Fruit fly (Drosophila melanogaster) whole organism, wandering third instar larva: ENCODE measurements around the gene CG14543.

ENCODE experiments used
- Abd-B ChIP-seq: fragments of >200 bp; optimal IDR thresholded peaks from 2 replicates; lab custom pipeline; 2017; ENCODE audit warnings: missing biosample characterization, missing genetic modification characterization
- CG32264 ChIP-seq: fragments of 200-800 bp; sonication (Bioruptor generic); optimal IDR thresholded peaks from 2 replicates; lab custom pipeline; 2016; ENCODE audit warnings: missing biosample characterization, missing genetic modification characterization
- CG9705 ChIP-seq: fragments of 200-800 bp; sonication (Bioruptor generic); optimal IDR thresholded peaks from 2 replicates; lab custom pipeline; 2018; ENCODE audit warnings: missing biosample characterization, mild to moderate bottlenecking, missing genetic modification characterization
- CrebA ChIP-seq: fragments of 200-800 bp; sonication (Bioruptor generic); optimal IDR thresholded peaks from 2 replicates; lab custom pipeline; 2016; ENCODE audit warnings: missing biosample characterization, mild to moderate bottlenecking, missing genetic modification characterization, borderline replicate concordance
- Dfd ChIP-seq: fragments of >200 bp; optimal IDR thresholded peaks from 2 replicates; lab custom pipeline; 2017; ENCODE audit warnings: missing biosample characterization, missing genetic modification characterization
- Dif ChIP-seq: fragments of 200-275, 200-300 bp; sonication (Bioruptor generic); optimal IDR thresholded peaks from 2 replicates; lab custom pipeline; 2018; ENCODE audit warnings: missing biosample characterization, missing genetic modification characterization; ENCODE audit not compliant: partially characterized antibody
- GATAd ChIP-seq: sonication (Bioruptor generic); optimal IDR thresholded peaks from 2 replicates; lab custom pipeline; 2016; ENCODE audit warnings: missing biosample characterization, missing genetic modification characterization
- HLH106 ChIP-seq: fragments of 200-800 bp; optimal IDR thresholded peaks from 3 replicates; lab custom pipeline; 2019; ENCODE audit warnings: missing biosample characterization, mild to moderate bottlenecking, missing genetic modification characterization, moderate library complexity
- Hnf4 ChIP-seq: fragments of 200-800 bp; sonication (Bioruptor generic); optimal IDR thresholded peaks from 2 replicates; lab custom pipeline; 2016; ENCODE audit warnings: missing biosample characterization, mild to moderate bottlenecking, missing genetic modification characterization
- Hr78 ChIP-seq: fragments of >200 bp; optimal IDR thresholded peaks from 2 replicates; lab custom pipeline; 2017; ENCODE audit warnings: missing biosample characterization, missing genetic modification characterization
- Hr83 ChIP-seq: fragments of 200-300 bp; sonication (Bioruptor generic); optimal IDR thresholded peaks from 2 replicates; lab custom pipeline; 2016; ENCODE audit warnings: missing biosample characterization, mild to moderate bottlenecking, missing genetic modification characterization, moderate library complexity; ENCODE audit not compliant: poor library complexity, severe bottlenecking
- Jra ChIP-seq: sonication (Bioruptor generic); optimal IDR thresholded peaks from 2 replicates; lab custom pipeline; 2016; ENCODE audit warnings: missing biosample characterization, missing genetic modification characterization
- Mio ChIP-seq: sonication (Bioruptor generic); optimal IDR thresholded peaks from 2 replicates; lab custom pipeline; 2016; ENCODE audit warnings: missing biosample characterization, missing genetic modification characterization
- Myc ChIP-seq: fragments of >200 bp; optimal IDR thresholded peaks from 2 replicates; lab custom pipeline; 2017
- N ChIP-seq: fragments of >200 bp; optimal IDR thresholded peaks from 2 replicates; lab custom pipeline; 2018; ENCODE audit warnings: missing biosample characterization, missing external identifiers, missing genetic modification characterization
- OdsH ChIP-seq: fragments of 200-800 bp; sonication (Bioruptor generic); optimal IDR thresholded peaks from 2 replicates; lab custom pipeline; 2016; ENCODE audit warnings: missing biosample characterization, mild to moderate bottlenecking, missing genetic modification characterization
- Rel ChIP-seq, 2 experiments: fragments of 200-800 bp; sonication (Bioruptor generic) in 1 of 2; optimal IDR thresholded peaks; 2 replicates in 1 of 2; 3 replicates in 1 of 2; lab custom pipeline; 2016 to 2019; ENCODE audit warnings: mild to moderate bottlenecking in 2 of 2, missing biosample characterization in 2 of 2, missing genetic modification characterization in 2 of 2, moderate library complexity in 1 of 2
- Sp1 ChIP-seq: fragments of 200-800 bp; sonication (Bioruptor generic); optimal IDR thresholded peaks from 3 replicates; lab custom pipeline; 2019; ENCODE audit warnings: missing biosample characterization, mild to moderate bottlenecking, missing genetic modification characterization, moderate library complexity
- Vsx2 ChIP-seq: fragments of 200-300, 225-300 bp; sonication (Bioruptor generic); optimal IDR thresholded peaks from 2 replicates; lab custom pipeline; 2018; ENCODE audit warnings: missing biosample characterization, missing genetic modification characterization; ENCODE audit not compliant: partially characterized antibody
- br ChIP-seq: fragments of 200-800 bp; sonication (Bioruptor generic); optimal IDR thresholded peaks from 2 replicates; lab custom pipeline; 2016; ENCODE audit warnings: missing biosample characterization, missing genetic modification characterization
- brk ChIP-seq: fragments of 200-800 bp; sonication (Bioruptor generic); optimal IDR thresholded peaks from 2 replicates; lab custom pipeline; 2016; ENCODE audit warnings: missing biosample characterization, mild to moderate bottlenecking, missing genetic modification characterization
- dl ChIP-seq, 2 experiments: fragments of 175-275, 200-275 bp in 1 of 2; fragments of 200-275 bp in 1 of 2; sonication (Bioruptor generic); optimal IDR thresholded peaks; lab custom pipeline; 2018; ENCODE audit warnings: mild to moderate bottlenecking in 2 of 2, missing biosample characterization in 2 of 2, missing genetic modification characterization in 2 of 2, moderate library complexity in 2 of 2; ENCODE audit not compliant: partially characterized antibody in 2 of 2, insufficient read depth in 1 of 2
- dmrt93B ChIP-seq: fragments of 200-800 bp; sonication (Bioruptor generic); optimal IDR thresholded peaks from 2 replicates; lab custom pipeline; 2018; ENCODE audit warnings: missing biosample characterization, mild to moderate bottlenecking, missing genetic modification characterization
- dsf ChIP-seq: sonication (Bioruptor generic); optimal IDR thresholded peaks from 2 replicates; lab custom pipeline; 2016; ENCODE audit warnings: missing biosample characterization, missing genetic modification characterization, borderline replicate concordance
- ey ChIP-seq: fragments of 200-800 bp; sonication (Bioruptor generic); optimal IDR thresholded peaks from 2 replicates; lab custom pipeline; 2016; ENCODE audit warnings: missing biosample characterization, missing genetic modification characterization
- foxo ChIP-seq, 2 experiments: fragments of 200-800 bp; sonication (Bioruptor generic); optimal IDR thresholded peaks; 2 replicates in 1 of 2; 3 replicates in 1 of 2; lab custom pipeline; 2016 to 2017; ENCODE audit warnings: missing biosample characterization in 2 of 2, missing genetic modification characterization in 2 of 2
- fru ChIP-seq: fragments of 200-800 bp; sonication (Bioruptor generic); optimal IDR thresholded peaks from 3 replicates; lab custom pipeline; 2016; ENCODE audit warnings: missing biosample characterization, mild to moderate bottlenecking, missing genetic modification characterization
- h ChIP-seq: fragments of 200-800 bp; sonication (Bioruptor generic); optimal IDR thresholded peaks from 3 replicates; lab custom pipeline; 2016; ENCODE audit warnings: missing biosample characterization, mild to moderate bottlenecking, missing genetic modification characterization
- lola ChIP-seq: fragments of >200 bp; optimal IDR thresholded peaks from 2 replicates; lab custom pipeline; 2017; ENCODE audit warnings: missing biosample characterization, missing genetic modification characterization
- pan ChIP-seq: fragments of >200 bp; optimal IDR thresholded peaks from 2 replicates; lab custom pipeline; 2017
- psq ChIP-seq: fragments of 200-800 bp; sonication (Bioruptor generic); optimal IDR thresholded peaks from 3 replicates; lab custom pipeline; 2017; ENCODE audit warnings: missing biosample characterization, mild to moderate bottlenecking, missing genetic modification characterization, moderate library complexity
- rgr ChIP-seq: fragments of 200-800 bp; sonication (Bioruptor generic); optimal IDR thresholded peaks from 3 replicates; lab custom pipeline; 2016; ENCODE audit warnings: missing biosample characterization, mild to moderate bottlenecking, missing genetic modification characterization
- sage ChIP-seq: fragments of 200-800 bp; sonication (Bioruptor generic); optimal IDR thresholded peaks from 2 replicates; lab custom pipeline; 2016; ENCODE audit warnings: missing biosample characterization, mild to moderate bottlenecking, missing genetic modification characterization
- sv ChIP-seq: fragments of 200-800 bp; sonication (Bioruptor generic); optimal IDR thresholded peaks from 3 replicates; lab custom pipeline; 2016; ENCODE audit warnings: missing biosample characterization, missing genetic modification characterization
- tai ChIP-seq: sonication (Bioruptor generic); optimal IDR thresholded peaks from 2 replicates; lab custom pipeline; 2016; ENCODE audit warnings: missing biosample characterization, missing genetic modification characterization
- usp ChIP-seq: fragments of >200 bp; optimal IDR thresholded peaks from 2 replicates; lab custom pipeline; 2017; ENCODE audit warnings: missing biosample characterization, missing genetic modification characterization
- woc ChIP-seq: sonication (Bioruptor generic); optimal IDR thresholded peaks from 2 replicates; lab custom pipeline; 2016; ENCODE audit warnings: missing biosample characterization, mild to moderate bottlenecking, missing genetic modification characterization

Gene CG14543

DNA sequence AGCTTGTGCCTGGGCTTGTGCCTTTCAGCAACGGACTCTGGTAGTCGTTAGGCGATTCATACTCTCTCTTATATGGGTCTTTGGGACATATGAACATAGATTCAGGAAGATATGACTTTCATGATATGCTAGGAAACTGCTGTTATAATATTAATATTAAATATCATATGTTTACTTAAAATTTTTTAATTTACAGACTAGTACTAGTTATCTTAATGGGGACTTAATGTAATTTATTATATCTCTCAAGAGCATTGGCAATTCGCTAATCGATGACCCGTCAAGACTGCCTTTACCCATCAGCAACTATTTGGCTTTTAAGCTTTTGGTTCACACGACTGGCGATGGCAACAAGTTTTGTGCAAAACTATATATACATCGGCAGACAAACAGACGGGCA is 37.2 kb upstream of the CG14543 start:
- no peak for TF ChIP-seq ey (GFP tag; lab: Kevin White, UChicago)
- peak in 1 of 2 experiments; percentile 5 for TF ChIP-seq foxo (GFP tag; optimal IDR thresholded peaks at IDR 0.05; lab: Kevin White, UChicago)
- TF ChIP-seq, all 38 proteins: peak for 1

DNA sequence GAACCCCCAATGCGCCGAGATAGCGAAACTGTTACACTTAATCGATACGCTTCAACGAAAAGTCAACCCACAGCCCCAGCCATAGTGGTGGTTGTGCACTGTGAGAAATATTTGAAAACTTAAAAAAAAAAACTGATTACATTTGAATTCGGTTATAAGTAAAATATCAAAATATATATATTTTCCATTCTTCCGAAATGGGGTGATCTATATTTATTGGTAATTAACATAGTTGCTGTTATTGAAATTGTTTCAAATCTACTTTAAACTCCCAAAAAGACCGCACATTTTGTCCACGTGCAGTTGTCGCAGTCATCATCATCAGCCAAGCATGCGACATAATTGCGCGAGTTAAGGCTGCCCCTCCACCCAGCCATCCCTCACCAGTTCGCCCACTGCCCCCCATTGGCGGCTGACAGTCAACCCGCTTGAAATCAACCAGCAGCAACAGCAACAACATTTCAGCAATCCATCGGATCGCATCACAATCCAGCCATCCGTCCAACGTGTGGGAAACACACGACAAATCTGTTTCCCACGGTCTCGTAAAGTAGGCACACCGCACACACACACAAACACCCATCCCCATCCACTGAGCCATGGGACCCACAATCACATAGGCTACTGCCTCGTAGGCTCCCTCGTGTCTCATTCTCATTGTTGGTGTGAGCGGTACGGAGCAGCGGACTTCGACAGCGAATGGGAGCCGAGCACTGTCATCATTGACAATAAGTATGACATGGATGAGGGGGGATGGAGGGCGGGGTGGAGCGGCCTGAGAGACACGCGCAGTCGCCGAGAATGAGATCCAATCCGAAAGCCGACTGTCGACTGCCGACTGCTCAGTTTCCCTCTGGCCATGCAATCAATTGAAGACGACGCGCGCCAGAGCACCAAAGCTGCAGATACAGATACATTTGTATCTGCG is 35.9 kb upstream of the CG14543 start:
- no peak for TF ChIP-seq GATAd (GFP tag; lab: Kevin White, UChicago)
- peak; percentile 67 for TF ChIP-seq OdsH (GFP tag; lab: Kevin White, UChicago)
- peak; percentile 48 for TF ChIP-seq fru
- peak; percentile 54 for TF ChIP-seq sv (GFP tag; lab: Kevin White, UChicago)
- no peak for TF ChIP-seq tai
- TF ChIP-seq Dfd (GFP tag; lab: Kevin White, UChicago) = no peak
- TF ChIP-seq HLH106 (tag; lab: Kevin White, UChicago) = peak; percentile 31
- TF ChIP-seq psq (GFP tag; lab: Kevin White, UChicago) = peak; percentile 48
- TF ChIP-seq dl (GFP tag; optimal IDR thresholded peaks at IDR 0.05; lab: Kevin White, UChicago; ENCODE audit: insufficient read depth in 1 of 2, partially characterized antibody in 2 of 2) = peak; percentile 9 to 76
- peak; percentile 6 for TF ChIP-seq Hnf4
- TF ChIP-seq Dif (GFP tag; lab: Kevin White, UChicago) = peak; percentile 75
- TF ChIP-seq sage (GFP tag; lab: Kevin White, UChicago) = peak; percentile 0
- no peak for TF ChIP-seq Vsx2 (GFP tag; lab: Kevin White, UChicago)
- TF ChIP-seq Jra = peak; percentile 32
- peak; percentile 62 for TF ChIP-seq Hr83 (GFP tag; lab: Kevin White, UChicago)
- TF ChIP-seq ey (GFP tag; lab: Kevin White, UChicago) = peak; percentile 55
- peak in 1 of 2 experiments; percentile 66 for TF ChIP-seq foxo (GFP tag; optimal IDR thresholded peaks at IDR 0.05; lab: Kevin White, UChicago)
- TF ChIP-seq Rel (GFP tag; optimal IDR thresholded peaks at IDR 0.05; lab: Kevin White, UChicago) = peak; percentile 2
- TF ChIP-seq Rel (tag; optimal IDR thresholded peaks at IDR 0.05; lab: Kevin White, UChicago) = no peak
- TF ChIP-seq dmrt93B (GFP tag; lab: Kevin White, UChicago) = no peak
- peak; percentile 42 for TF ChIP-seq Sp1
- no peak for TF ChIP-seq Abd-B
- TF ChIP-seq h (GFP tag; lab: Kevin White, UChicago) = peak; percentile 51
- peak; percentile 71 for TF ChIP-seq rgr (GFP tag; lab: Kevin White, UChicago)

DNA sequence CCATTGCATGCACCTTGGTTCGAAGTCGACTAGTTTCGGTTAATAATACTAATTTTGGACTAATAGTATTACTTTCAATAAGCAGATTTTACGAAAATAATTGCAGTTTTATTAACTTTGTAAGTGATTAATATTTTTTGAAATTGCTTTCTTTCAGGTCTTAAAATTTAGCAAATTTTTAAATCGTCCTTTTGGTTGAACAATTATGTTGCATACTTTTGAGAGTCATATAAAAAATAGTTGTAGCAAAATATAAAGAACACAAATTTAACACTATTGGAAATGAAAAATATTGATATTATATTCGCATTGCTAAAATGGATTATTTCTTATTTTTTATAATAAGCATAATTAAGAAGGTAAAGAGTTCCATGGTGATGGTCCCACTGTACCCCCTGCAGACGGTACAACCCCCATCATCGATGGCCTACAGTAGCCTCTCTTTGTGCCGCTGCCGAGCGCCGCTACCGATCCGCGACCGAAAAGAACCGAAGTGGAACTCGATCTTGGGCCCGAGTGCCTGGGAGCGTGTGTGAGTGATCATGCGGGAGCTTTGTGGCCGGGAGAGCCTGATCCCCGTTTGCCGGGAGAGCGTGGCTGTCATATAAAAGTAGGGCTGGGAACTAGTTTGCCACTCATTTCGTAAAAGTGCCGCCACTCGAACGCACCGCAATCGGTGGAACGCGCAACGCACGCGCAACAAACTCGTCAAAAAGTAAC is 35.1 kb upstream of the CG14543 start:
- TF ChIP-seq GATAd (GFP tag; lab: Kevin White, UChicago) = no peak
- TF ChIP-seq ey (GFP tag; lab: Kevin White, UChicago) = peak; percentile 88
- TF ChIP-seq Hr78 (GFP tag; lab: Kevin White, UChicago) = no peak
- peak; percentile 85 for TF ChIP-seq h (GFP tag; lab: Kevin White, UChicago)
- TF ChIP-seq psq (GFP tag; lab: Kevin White, UChicago) = peak; percentile 88
- no peak for TF ChIP-seq sage (GFP tag; lab: Kevin White, UChicago)
- TF ChIP-seq Jra = no peak
- TF ChIP-seq N = no peak
- no peak for TF ChIP-seq lola
- TF ChIP-seq brk (GFP tag; lab: Kevin White, UChicago) = peak; percentile 53
- TF ChIP-seq Sp1 = peak; percentile 94
- peak in 1 of 2 experiments; percentile 91 for TF ChIP-seq foxo (GFP tag; optimal IDR thresholded peaks at IDR 0.05; lab: Kevin White, UChicago)
- TF ChIP-seq HLH106 (tag; lab: Kevin White, UChicago) = peak; percentile 95
- TF ChIP-seq Hnf4 = peak; percentile 54
- TF ChIP-seq sv (GFP tag; lab: Kevin White, UChicago) = peak; percentile 78
- TF ChIP-seq Dfd (GFP tag; lab: Kevin White, UChicago) = no peak
- TF ChIP-seq usp (GFP tag; lab: Kevin White, UChicago) = no peak
- peak; percentile 93 for TF ChIP-seq dmrt93B (GFP tag; lab: Kevin White, UChicago)
- peak in 1 of 2 experiments; percentile 65 for TF ChIP-seq dl (GFP tag; optimal IDR thresholded peaks at IDR 0.05; lab: Kevin White, UChicago; ENCODE audit: insufficient read depth in 1 of 2, partially characterized antibody in 2 of 2)
- no peak for TF ChIP-seq CG32264
- no peak for TF ChIP-seq Myc (lab: Kevin White, UChicago)
- peak; percentile 89 for TF ChIP-seq fru
- TF ChIP-seq OdsH (GFP tag; lab: Kevin White, UChicago) = peak; percentile 89
- peak; percentile 86 for TF ChIP-seq CG9705
- TF ChIP-seq rgr (GFP tag; lab: Kevin White, UChicago) = peak; percentile 87
- no peak for TF ChIP-seq pan (lab: Kevin White, UChicago)
- no peak for TF ChIP-seq Rel (GFP tag; optimal IDR thresholded peaks at IDR 0.05; lab: Kevin White, UChicago)
- TF ChIP-seq Rel (tag; optimal IDR thresholded peaks at IDR 0.05; lab: Kevin White, UChicago) = peak; percentile 19
- TF ChIP-seq tai = no peak
- TF ChIP-seq Dif (GFP tag; lab: Kevin White, UChicago) = peak; percentile 75
- TF ChIP-seq br = peak; percentile 71
- TF ChIP-seq dsf = no peak
- no peak for TF ChIP-seq Abd-B
- no peak for TF ChIP-seq CrebA (GFP tag; lab: Kevin White, UChicago)
- TF ChIP-seq Mio = no peak
- peak; percentile 94 for TF ChIP-seq woc (GFP tag; lab: Kevin White, UChicago)
- TF ChIP-seq Hr83 (GFP tag; lab: Kevin White, UChicago) = no peak
